Worm (Caenorhabditis elegans) whole organism, young adult: ENCODE data around the gene ida-1.

Experiments used
- B0336.3 ChIP-seq: fragments of 200-800 bp; sonication (Bioruptor generic); IDR thresholded peaks from 2 replicates; pipeline ENCODE4 v1.3.6; 2022; ENCODE audit warnings: missing genetic modification characterization, missing compliant biosample characterization
- C06A6.2 ChIP-seq: fragments of 200-800 bp; sonication (Bioruptor generic); conservative IDR thresholded peaks from 2 replicates; pipeline ENCODE4 v1.3.6; 2022; ENCODE audit warnings: missing genetic modification characterization, missing compliant biosample characterization
- C17E4.6 ChIP-seq: fragments of 200-800 bp; sonication (Bioruptor generic); IDR thresholded peaks from 2 replicates; pipeline ENCODE4 v1.3.6; 2022; ENCODE audit warnings: missing genetic modification reagents, missing genetic modification characterization, missing compliant biosample characterization
- F10E7.11 ChIP-seq: sonication (generic microtip); optimal IDR thresholded peaks from 2 replicates; lab custom pipeline; 2017; ENCODE audit warnings: mild to moderate bottlenecking, missing genetic modification characterization, moderate library complexity, missing compliant biosample characterization
- F33H1.4 ChIP-seq: fragments of 200-800 bp; sonication (Bioruptor generic); IDR thresholded peaks from 2 replicates; pipeline ENCODE4 v1.3.6; 2022; ENCODE audit warnings: missing genetic modification reagents, missing genetic modification characterization, missing compliant biosample characterization
- F39B2.1 ChIP-seq: fragments of 200-800 bp; sonication (Bioruptor generic); IDR thresholded peaks from 2 replicates; pipeline ENCODE4 v1.3.6; 2022; ENCODE audit warnings: missing genetic modification reagents, missing genetic modification characterization, missing compliant biosample characterization
- K12H6.12 ChIP-seq: fragments of 200-800 bp; sonication (Bioruptor generic); optimal IDR thresholded peaks from 2 replicates; lab custom pipeline; 2018; ENCODE audit warnings: mild to moderate bottlenecking, missing genetic modification characterization, missing compliant biosample characterization
- Y56A3A.18 ChIP-seq: fragments of 200-800 bp; sonication (Bioruptor generic); IDR thresholded peaks from 2 replicates; pipeline ENCODE4 v1.3.6; 2022; ENCODE audit warnings: missing genetic modification reagents, missing genetic modification characterization, missing compliant biosample characterization
- Y79H2A.3 ChIP-seq: fragments of 200-800 bp; sonication (Bioruptor generic); conservative IDR thresholded peaks from 2 replicates; pipeline ENCODE4 v1.3.6; 2022; ENCODE audit warnings: missing genetic modification reagents, missing genetic modification characterization, missing compliant biosample characterization
- ZK185.1 ChIP-seq: sonication (generic microtip); optimal IDR thresholded peaks from 2 replicates; lab custom pipeline; 2016; ENCODE audit warnings: mild to moderate bottlenecking, missing genetic modification characterization, missing compliant biosample characterization; ENCODE audit not compliant: poor library complexity, severe bottlenecking
- ama-1 ChIP-seq, 3 experiments: fragments of 150-350 bp in 1 of 3; sonication (generic microtip) in 2 of 3; optimal IDR thresholded peaks; 2 replicates each; lab custom pipeline; 2014 to 2018; ENCODE audit warnings: missing biosample characterization in 2 of 3, missing genetic modification characterization in 2 of 3, missing genetic modification reagents in 2 of 3
- atf-7 ChIP-seq: sonication (generic microtip); optimal IDR thresholded peaks from 2 replicates; lab custom pipeline; 2017; ENCODE audit warnings: mild to moderate bottlenecking, missing genetic modification characterization, missing compliant biosample characterization
- attf-3 ChIP-seq: fragments of 200-800 bp; sonication (Bioruptor generic); conservative IDR thresholded peaks from 2 replicates; pipeline ENCODE4 v1.3.6; 2022; ENCODE audit warnings: missing genetic modification reagents, missing genetic modification characterization, missing compliant biosample characterization
- attf-5 ChIP-seq: fragments of 200-800 bp; sonication (Bioruptor generic); optimal IDR thresholded peaks from 2 replicates; lab custom pipeline; 2018; ENCODE audit warnings: mild to moderate bottlenecking, missing genetic modification characterization, missing compliant biosample characterization
- bed-1 ChIP-seq: fragments of 200-800 bp; sonication (Bioruptor generic); IDR thresholded peaks from 2 replicates; pipeline ENCODE4 v1.3.6; 2022; ENCODE audit warnings: missing genetic modification reagents, missing genetic modification characterization, missing compliant biosample characterization
- dox-1 ChIP-seq: fragments of 200-800 bp; sonication (Bioruptor generic); IDR thresholded peaks from 2 replicates; pipeline ENCODE4 v1.3.6; 2022; ENCODE audit warnings: missing genetic modification reagents, missing genetic modification characterization, missing compliant biosample characterization
- efl-1 ChIP-seq: fragments of 150-350 bp; optimal IDR thresholded peaks from 2 replicates; lab custom pipeline; 2014; ENCODE audit warnings: missing biosample characterization, missing genetic modification reagents, missing genetic modification characterization
- egl-18 ChIP-seq: fragments of 200-800 bp; sonication (Bioruptor generic); IDR thresholded peaks from 2 replicates; pipeline ENCODE4 v1.3.6; 2022; ENCODE audit warnings: missing genetic modification reagents, missing genetic modification characterization, missing compliant biosample characterization
- egl-44 ChIP-seq: fragments of 200-800 bp; sonication (Bioruptor generic); IDR thresholded peaks from 2 replicates; pipeline ENCODE4 v1.3.6; 2022; ENCODE audit warnings: missing genetic modification reagents, missing genetic modification characterization, missing compliant biosample characterization
- ekl-4 ChIP-seq: fragments of 200-800 bp; sonication (Bioruptor generic); IDR thresholded peaks from 2 replicates; pipeline ENCODE4 v1.3.6; 2022; ENCODE audit warnings: missing genetic modification reagents, missing genetic modification characterization, missing compliant biosample characterization
- gei-17 ChIP-seq: fragments of 200-800 bp; sonication (Bioruptor generic); optimal IDR thresholded peaks from 2 replicates; lab custom pipeline; 2018; ENCODE audit warnings: mild to moderate bottlenecking, missing genetic modification characterization, missing compliant biosample characterization
- hlh-12 ChIP-seq: sonication (generic microtip); optimal IDR thresholded peaks from 2 replicates; lab custom pipeline; 2016; ENCODE audit warnings: missing genetic modification characterization, missing compliant biosample characterization
- hsf-1 ChIP-seq: fragments of 200-800 bp; sonication (Bioruptor generic); IDR thresholded peaks from 2 replicates; pipeline ENCODE4 v1.3.6; 2022; ENCODE audit warnings: missing genetic modification reagents, missing genetic modification characterization, missing compliant biosample characterization
- let-526 ChIP-seq: fragments of 200-800 bp; sonication (Bioruptor generic); IDR thresholded peaks from 2 replicates; pipeline ENCODE4 v1.3.6; 2022; ENCODE audit warnings: missing genetic modification reagents, missing genetic modification characterization, missing compliant biosample characterization
- lin-35 ChIP-seq, 3 experiments: fragments of 150-350 bp in 2 of 3; sonication (generic microtip) in 1 of 3; optimal IDR thresholded peaks; 2 replicates each; lab custom pipeline; 2014 to 2018; ENCODE audit warnings: missing biosample characterization in 3 of 3, missing genetic modification characterization in 3 of 3, missing genetic modification reagents in 3 of 3
- lin-40 ChIP-seq: sonication (generic microtip); optimal IDR thresholded peaks from 2 replicates; lab custom pipeline; 2016; ENCODE audit warnings: missing genetic modification characterization, mild to moderate bottlenecking, missing compliant biosample characterization, missing genotype, missing genetic modification reagents
- lin-54 ChIP-seq: fragments of 200-800 bp; sonication (Bioruptor generic); optimal IDR thresholded peaks from 2 replicates; lab custom pipeline; 2018; ENCODE audit warnings: mild to moderate bottlenecking, missing genetic modification characterization, missing compliant biosample characterization
- madf-3 ChIP-seq: fragments of 200-800 bp; sonication (Bioruptor generic); IDR thresholded peaks from 2 replicates; pipeline ENCODE4 v1.3.6; 2022; ENCODE audit warnings: missing genetic modification reagents, missing genetic modification characterization, missing compliant biosample characterization
- madf-6 ChIP-seq: fragments of 200-800 bp; sonication (Bioruptor generic); IDR thresholded peaks from 2 replicates; pipeline ENCODE4 v1.3.6; 2022; ENCODE audit warnings: missing genetic modification reagents, missing genetic modification characterization, missing compliant biosample characterization
- nfya-2 ChIP-seq: fragments of 200-800 bp; sonication (Bioruptor generic); IDR thresholded peaks from 2 replicates; pipeline ENCODE4 v1.3.6; 2022; ENCODE audit warnings: missing genetic modification reagents, missing genetic modification characterization, missing compliant biosample characterization
- nfyb-1 ChIP-seq: fragments of 200-800 bp; sonication (Bioruptor generic); IDR thresholded peaks from 2 replicates; pipeline ENCODE4 v1.3.6; 2022; ENCODE audit warnings: missing genetic modification reagents, missing genetic modification characterization, missing compliant biosample characterization
- pha-4 ChIP-seq: fragments of 150-350 bp; sonication (generic microtip); optimal IDR thresholded peaks from 2 replicates; lab custom pipeline; 2014; ENCODE audit warnings: missing biosample characterization, missing genetic modification reagents, missing genetic modification characterization
- sea-2 ChIP-seq: fragments of 200-800 bp; sonication (Bioruptor generic); IDR thresholded peaks from 2 replicates; pipeline ENCODE4 v1.3.6; 2022; ENCODE audit warnings: missing genetic modification characterization, missing compliant biosample characterization
- snpc-1.3 ChIP-seq: sonication (generic microtip); optimal IDR thresholded peaks from 2 replicates; lab custom pipeline; 2017; ENCODE audit warnings: missing genetic modification characterization, mild to moderate bottlenecking, missing compliant biosample characterization, antibody characterized with exemption, moderate library complexity, missing genotype, missing genetic modification reagents; ENCODE audit not compliant: insufficient read depth
- snpc-4 ChIP-seq, 5 experiments: fragments of 150-350 bp in 1 of 5; sonication (generic microtip) in 4 of 5; optimal IDR thresholded peaks; 2 replicates each; lab custom pipeline; 2014 to 2018; ENCODE audit warnings: missing genetic modification characterization in 5 of 5, missing biosample characterization in 3 of 5, antibody characterized with exemption in 2 of 5, mild to moderate bottlenecking in 2 of 5, missing compliant biosample characterization in 2 of 5, missing genotype in 2 of 5, moderate library complexity in 2 of 5, missing genetic modification reagents in 1 of 5
- somi-1 ChIP-seq: fragments of 200-800 bp; sonication (Bioruptor generic); optimal IDR thresholded peaks from 2 replicates; lab custom pipeline; 2018; ENCODE audit warnings: mild to moderate bottlenecking, missing genetic modification characterization, missing compliant biosample characterization
- tbp1 ChIP-seq: fragments of 200-800 bp; sonication (Bioruptor generic); optimal IDR thresholded peaks from 2 replicates; lab custom pipeline; 2018; ENCODE audit warnings: mild to moderate bottlenecking, missing genetic modification characterization, missing compliant biosample characterization
- unc-130 ChIP-seq: sonication (generic microtip); optimal IDR thresholded peaks from 2 replicates; lab custom pipeline; 2016; ENCODE audit warnings: missing genetic modification reagents, missing genetic modification characterization, missing compliant biosample characterization
- zfh-2 ChIP-seq: fragments of 200-800 bp; sonication (Bioruptor generic); conservative IDR thresholded peaks from 2 replicates; pipeline ENCODE4 v1.3.6; 2022; ENCODE audit warnings: missing genetic modification reagents, missing genetic modification characterization, missing compliant biosample characterization
- ztf-18 ChIP-seq: sonication (generic microtip); optimal IDR thresholded peaks from 2 replicates; lab custom pipeline; 2016; ENCODE audit warnings: missing genotype, mild to moderate bottlenecking, missing genetic modification characterization, missing compliant biosample characterization
- ztf-26 ChIP-seq: sonication (generic microtip); optimal IDR thresholded peaks from 2 replicates; lab custom pipeline; 2017; ENCODE audit warnings: missing genetic modification characterization, missing compliant biosample characterization
- ztf-3 ChIP-seq: fragments of 200-800 bp; sonication (Bioruptor generic); optimal IDR thresholded peaks from 2 replicates; lab custom pipeline; 2018; ENCODE audit warnings: mild to moderate bottlenecking, missing genetic modification characterization, missing compliant biosample characterization

ida-1 gene

DNA sequence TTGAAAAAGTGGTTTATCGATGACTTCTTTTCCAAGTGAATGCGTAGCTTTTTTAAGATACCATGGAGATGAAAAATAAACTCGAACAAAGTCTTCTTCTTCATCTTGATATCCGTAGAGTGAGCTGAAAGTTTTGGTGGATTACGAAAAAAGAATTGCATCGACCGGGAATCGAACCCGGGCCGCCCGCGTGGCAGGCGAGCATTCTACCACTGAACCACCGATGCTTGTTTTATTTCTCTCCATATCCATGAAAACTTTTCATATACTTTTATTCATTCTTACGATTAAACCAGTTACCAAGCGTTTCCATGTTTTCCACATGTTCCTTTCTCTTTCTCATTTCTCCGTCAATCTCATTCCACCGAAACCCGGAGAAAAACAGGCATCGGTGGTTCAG lies 26.7 kb downstream of the ida-1 start (continued):
- TF ChIP-seq F39B2.1 = no peak
- no peak for TF ChIP-seq pha-4 (tag; lab: Kevin White, UChicago)
- TF ChIP-seq atf-7 (tag; lab: Kevin White, UChicago) = no peak
- TF ChIP-seq C17E4.6 (GFP tag; lab: Robert Waterston, UW) = no peak
- TF ChIP-seq egl-18 (GFP tag; lab: Robert Waterston, UW) = no peak
- no peak for TF ChIP-seq C06A6.2 (GFP tag; lab: Robert Waterston, UW)
- TF ChIP-seq hsf-1 = peak; percentile 32; the same call in 1 of the 2 replicates
- TF ChIP-seq snpc-1.3 (tag; lab: Kevin White, UChicago) = no peak
- no peak for TF ChIP-seq ZK185.1 (tag; lab: Kevin White, UChicago)
- TF ChIP-seq ztf-3 (GFP tag; lab: Kevin White, UChicago) = no peak
- no peak for TF ChIP-seq nfya-2 (GFP tag; lab: Robert Waterston, UW)
- TF ChIP-seq hlh-12 (tag; lab: Kevin White, UChicago) = no peak
- TF ChIP-seq ama-1 (optimal IDR thresholded peaks at IDR 0.05; lab: Kevin White, UChicago) = no peak
- TF ChIP-seq ama-1 (GFP tag; optimal IDR thresholded peaks at IDR 0.05; lab: Kevin White, UChicago) = no peak
- TF ChIP-seq egl-44 (GFP tag; lab: Robert Waterston, UW) = no peak

DNA sequence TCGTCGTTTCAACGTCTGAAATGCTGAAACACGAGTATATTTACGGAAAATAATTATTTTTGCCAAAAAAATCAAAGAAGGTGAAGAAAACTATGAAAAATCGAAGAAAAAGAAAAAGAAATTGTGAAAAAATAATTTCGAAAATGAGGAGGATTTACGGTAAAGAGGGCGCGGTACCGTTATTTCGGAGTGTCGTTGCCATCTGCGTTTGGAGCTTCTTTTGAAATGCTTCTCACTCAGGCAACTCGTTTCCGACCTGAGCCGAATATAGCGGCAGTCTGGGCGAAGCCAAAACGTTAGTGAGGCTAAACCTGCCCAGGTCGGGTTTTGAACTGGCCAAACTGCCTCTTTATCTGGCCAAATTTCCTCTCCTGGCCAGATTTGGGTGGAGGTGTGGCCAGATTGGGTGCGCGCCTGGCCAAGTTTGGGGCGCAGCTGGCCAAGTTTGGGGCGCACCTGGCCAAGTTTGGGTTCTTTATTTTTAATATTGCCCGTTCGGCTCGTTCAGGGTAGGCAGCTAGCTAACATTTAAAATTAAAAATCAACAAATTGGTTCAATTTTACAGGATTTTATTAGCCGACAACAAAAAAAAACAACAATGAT lies 28.6 kb downstream of the ida-1 start:
- TF ChIP-seq attf-3 (GFP tag; lab: Robert Waterston, UW) (peak; percentile 81), dox-1 (GFP tag; lab: Robert Waterston, UW) (peak; percentile 32; the same call in 1 of the 2 replicates), Y79H2A.3 (GFP tag; lab: Robert Waterston, UW) (0 out of 2 replicates have a peak, but pooled peaks have one; percentile 14), zfh-2 (GFP tag; lab: Robert Waterston, UW) (peak; percentile 53; the same call in 1 of the 2 replicates), madf-3 (0 out of 2 replicates have a peak, but pooled peaks have one; percentile 27), bed-1 (0 out of 2 replicates have a peak, but pooled peaks have one; percentile 52)
- TF ChIP-seq, all 124 proteins: peak for 6; not testable (repeated sequence) for 118

DNA sequence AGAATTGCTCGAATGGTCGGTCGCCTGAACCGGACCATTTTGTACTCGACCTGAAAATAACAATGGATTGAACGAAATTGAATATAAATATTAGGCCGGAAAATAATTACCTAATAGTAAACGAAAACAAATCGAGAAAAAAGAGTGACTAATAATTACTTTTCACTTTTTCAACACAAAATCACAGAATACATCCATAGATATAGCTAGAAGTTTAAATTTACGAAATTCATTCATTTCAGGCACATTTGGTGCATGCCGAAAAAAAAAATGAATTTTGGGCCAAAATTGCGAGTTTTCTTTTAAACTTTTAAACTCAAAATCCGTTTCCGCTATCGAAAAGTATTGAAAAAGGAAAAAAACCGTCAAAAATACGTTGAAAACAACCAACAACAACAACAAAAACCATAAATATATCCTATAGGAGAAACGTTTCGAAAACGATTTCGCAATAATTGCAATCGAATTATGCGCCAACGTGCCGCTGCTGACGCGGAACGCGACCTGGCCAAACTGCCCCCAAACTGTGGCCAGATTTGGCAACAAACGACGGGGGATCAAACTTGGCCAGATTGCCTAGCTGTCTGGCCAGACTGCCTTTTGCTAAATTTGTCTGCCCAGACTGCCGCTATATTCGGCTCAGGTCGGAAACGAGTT lies 30.1 kb downstream of the ida-1 start, which contains the start of gene Y37B11A.3:
TSS of gene Y37B11A.3 (minus strand) at position 51 of the 657 bp plus-strand sequence.
- TF ChIP-seq gei-17 (GFP tag; lab: Kevin White, UChicago) (peak; percentile 34), sea-2 (GFP tag; lab: Robert Waterston, UW) (no peak), F33H1.4 (GFP tag; lab: Robert Waterston, UW) (peak; percentile 52), Y56A3A.18 (0 out of 2 replicates have a peak, but pooled peaks have one; percentile 37), bed-1 (no peak), K12H6.12 (tag; lab: Kevin White, UChicago) (peak; percentile 48), lin-40 (peak; percentile 72), let-526 (GFP tag; lab: Robert Waterston, UW) (peak; percentile 84), unc-130 (GFP tag; lab: Kevin White, UChicago) (no peak), ztf-26 (tag; lab: Kevin White, UChicago) (peak; percentile 28), lin-54 (GFP tag; lab: Kevin White, UChicago) (peak; percentile 73), madf-6 (GFP tag; lab: Robert Waterston, UW) (peak; percentile 30; the same call in 1 of the 2 replicates), somi-1 (GFP tag; lab: Kevin White, UChicago) (no peak), snpc-4 (GFP tag; optimal IDR thresholded peaks at IDR 0.05; lab: Kevin White, UChicago) (no peak), snpc-4 (tag; optimal IDR thresholded peaks at IDR 0.05; lab: Kevin White, UChicago) (peak in 2 of 4 experiments; percentile 7 to 41), efl-1 (no peak), nfyb-1 (GFP tag; lab: Robert Waterston, UW) (peak; percentile 73), ztf-18 (tag; lab: Kevin White, UChicago) (peak; percentile 93), F10E7.11 (tag; lab: Kevin White, UChicago) (no peak), B0336.3 (GFP tag; lab: Robert Waterston, UW) (peak; percentile 46; the same call in 1 of the 2 replicates), lin-35 (GFP tag; optimal IDR thresholded peaks at IDR 0.05; lab: Kevin White, UChicago) (peak in 1 of 3 experiments; percentile 72), attf-5 (GFP tag; lab: Kevin White, UChicago) (peak; percentile 90), ekl-4 (GFP tag; lab: Robert Waterston, UW) (peak; percentile 76), tbp1 (GFP tag; lab: Kevin White, UChicago) (peak; percentile 42), zfh-2 (GFP tag; lab: Robert Waterston, UW) (peak; percentile 85)
